Fruit fly (Drosophila melanogaster) Kc167 (cell line): ENCODE measurements around the gene CG12766.

Source experiments
- Myc ChIP-seq: fragments of >200 bp; optimal IDR thresholded peaks from 2 replicates; lab custom pipeline; 2017; ENCODE audit warnings: missing external identifiers
- Sin3A ChIP-seq: fragments of >200 bp; optimal IDR thresholded peaks from 2 replicates; lab custom pipeline; 2018; ENCODE audit warnings: missing external identifiers
- psq ChIP-seq: fragments of >200 bp; optimal IDR thresholded peaks from 2 replicates; lab custom pipeline; 2017; ENCODE audit warnings: missing external identifiers
- ttk ChIP-seq: sonication (Bioruptor generic); optimal IDR thresholded peaks from 2 replicates; lab custom pipeline; 2017; ENCODE audit warnings: missing external identifiers

dm6 chr3L:3960877-3961417 is 21.0 kb upstream of the CG12766 start:
- TF ChIP-seq ttk (lab: Kevin White, UChicago), result no peak
- TF ChIP-seq psq (lab: Kevin White, UChicago), result no peak
- TF ChIP-seq Myc (lab: Kevin White, UChicago), result no peak
- no peak for TF ChIP-seq Sin3A (lab: Kevin White, UChicago)
